Fruit fly (Drosophila melanogaster) whole organism, embryonic: ENCODE measurements around the gene IntS10.

ENCODE experiments used
- Atf3 ChIP-seq: fragments of 200-800 bp; sonication (Bioruptor generic); optimal IDR thresholded peaks from 3 replicates; lab custom pipeline; 2016; ENCODE audit warnings: missing biosample characterization, missing genetic modification characterization
- B-H2 ChIP-seq: fragments of 200-800 bp; sonication (Bioruptor generic); optimal IDR thresholded peaks from 2 replicates; lab custom pipeline; 2018; ENCODE audit warnings: missing biosample characterization, mild to moderate bottlenecking, missing genetic modification characterization
- Blimp-1 ChIP-seq: fragments of 200-800 bp; sonication (Bioruptor generic); optimal IDR thresholded peaks from 3 replicates; lab custom pipeline; 2018; ENCODE audit warnings: missing biosample characterization, missing genetic modification characterization, mild to moderate bottlenecking, moderate library complexity, missing genetic modification reagents
- CG11695 ChIP-seq: fragments of 200-800 bp; sonication (Bioruptor generic); IDR thresholded peaks from 3 replicates; pipeline ENCODE4 v1.3.6; 2022; ENCODE audit warnings: missing biosample characterization, missing genetic modification characterization
- CG12769 ChIP-seq: fragments of 200-800 bp; sonication (Bioruptor generic); optimal IDR thresholded peaks from 2 replicates; lab custom pipeline; 2019; ENCODE audit warnings: missing biosample characterization, mild to moderate bottlenecking, missing genetic modification characterization, moderate library complexity
- CG13123 ChIP-seq: fragments of 200-800 bp; sonication (Bioruptor generic); optimal IDR thresholded peaks from 2 replicates; lab custom pipeline; 2016; ENCODE audit warnings: missing biosample characterization, missing genetic modification characterization
- CG1602 ChIP-seq: fragments of 200-800 bp; sonication (Bioruptor generic); optimal IDR thresholded peaks from 3 replicates; lab custom pipeline; 2016; ENCODE audit warnings: missing biosample characterization, missing genetic modification characterization
- CG16813 ChIP-seq: fragments of 200-800 bp; sonication (Bioruptor generic); IDR thresholded peaks from 3 replicates; pipeline ENCODE4 v1.3.6; 2022; ENCODE audit warnings: missing biosample characterization, missing genetic modification characterization; ENCODE audit not compliant: partially characterized antibody
- CG17186 ChIP-seq: fragments of 200-800 bp; sonication (Bioruptor generic); optimal IDR thresholded peaks from 3 replicates; lab custom pipeline; 2017; ENCODE audit warnings: missing biosample characterization, missing genetic modification reagents, missing genetic modification characterization
- CG17359 ChIP-seq: fragments of 200-800 bp; sonication (Bioruptor generic); optimal IDR thresholded peaks from 3 replicates; lab custom pipeline; 2018; ENCODE audit warnings: missing biosample characterization, mild to moderate bottlenecking, missing genetic modification characterization, moderate library complexity
- CG3163 ChIP-seq: fragments of 200-800 bp; sonication (Bioruptor generic); optimal IDR thresholded peaks from 3 replicates; lab custom pipeline; 2016; ENCODE audit warnings: missing biosample characterization, missing genetic modification characterization
- CG3407 ChIP-seq: fragments of 200-800 bp; sonication (Bioruptor generic); optimal IDR thresholded peaks from 2 replicates; lab custom pipeline; 2018; ENCODE audit warnings: missing biosample characterization, mild to moderate bottlenecking, missing genetic modification characterization
- CG34376 ChIP-seq: fragments of 200-800 bp; sonication (Bioruptor generic); optimal IDR thresholded peaks from 2 replicates; lab custom pipeline; 2018; ENCODE audit warnings: missing biosample characterization, mild to moderate bottlenecking, missing genetic modification characterization
- CG4424 ChIP-seq: fragments of 200-800 bp; sonication (Bioruptor generic); optimal IDR thresholded peaks from 3 replicates; lab custom pipeline; 2016; ENCODE audit warnings: missing biosample characterization, missing genetic modification characterization
- CG4617 ChIP-seq: fragments of 200-800 bp; sonication (Bioruptor generic); optimal IDR thresholded peaks from 3 replicates; lab custom pipeline; 2016; ENCODE audit warnings: missing biosample characterization, missing genetic modification characterization, borderline replicate concordance
- CG5180 ChIP-seq: fragments of 200-800 bp; sonication (Bioruptor generic); optimal IDR thresholded peaks from 3 replicates; lab custom pipeline; 2017; ENCODE audit warnings: missing biosample characterization, missing genetic modification characterization, mild to moderate bottlenecking, moderate library complexity, missing genetic modification reagents
- CG6813 ChIP-seq: fragments of 200-800 bp; sonication (Bioruptor generic); optimal IDR thresholded peaks from 2 replicates; lab custom pipeline; 2017; ENCODE audit warnings: missing biosample characterization, missing genetic modification characterization, mild to moderate bottlenecking, moderate library complexity, missing genetic modification reagents
- CG6854 ChIP-seq: fragments of 200-800 bp; sonication (Bioruptor generic); optimal IDR thresholded peaks from 3 replicates; lab custom pipeline; 2017; ENCODE audit warnings: missing biosample characterization, mild to moderate bottlenecking, missing genetic modification characterization
- CG7372 ChIP-seq: fragments of 200-800 bp; sonication (Bioruptor generic); IDR thresholded peaks from 2 replicates; pipeline ENCODE4 v1.3.6; 2022; ENCODE audit warnings: missing biosample characterization, missing genetic modification characterization
- CG7556 ChIP-seq: fragments of 200-800 bp; sonication (Bioruptor generic); optimal IDR thresholded peaks from 2 replicates; lab custom pipeline; 2017; ENCODE audit warnings: missing biosample characterization, mild to moderate bottlenecking, missing genetic modification characterization
- CG9797 ChIP-seq: fragments of 200-800 bp; sonication (Bioruptor generic); optimal IDR thresholded peaks from 3 replicates; lab custom pipeline; 2018; ENCODE audit warnings: missing biosample characterization, mild to moderate bottlenecking, missing genetic modification characterization
- Chrac-16 ChIP-seq: fragments of 200-800 bp; sonication (Bioruptor generic); optimal IDR thresholded peaks from 3 replicates; lab custom pipeline; 2016; ENCODE audit warnings: missing biosample characterization, missing genetic modification characterization
- D19B ChIP-seq: fragments of 200-800 bp; sonication (Bioruptor generic); optimal IDR thresholded peaks from 2 replicates; lab custom pipeline; 2017; ENCODE audit warnings: missing biosample characterization, mild to moderate bottlenecking, missing genetic modification characterization
- Dll ChIP-seq: fragments of 200-800 bp; sonication (Bioruptor generic); IDR thresholded peaks from 4 replicates; pipeline ENCODE4 v1.3.6; 2022; ENCODE audit warnings: missing biosample characterization, missing genetic modification characterization; ENCODE audit not compliant: partially characterized antibody
- E2f1 ChIP-seq: fragments of 200-800 bp; sonication (Bioruptor generic); IDR thresholded peaks from 2 replicates; pipeline ENCODE4 v1.3.6; 2022; ENCODE audit warnings: missing biosample characterization, missing genetic modification characterization
- Jarid2 ChIP-seq: fragments of 200-800 bp; sonication (Bioruptor generic); optimal IDR thresholded peaks from 3 replicates; lab custom pipeline; 2017; ENCODE audit warnings: mild to moderate bottlenecking, missing biosample characterization, missing genetic modification reagents, missing genetic modification characterization
- Lhr ChIP-seq: fragments of 200-800 bp; sonication (Bioruptor generic); optimal IDR thresholded peaks from 3 replicates; lab custom pipeline; 2017; ENCODE audit warnings: mild to moderate bottlenecking, missing biosample characterization, missing genetic modification reagents, missing genetic modification characterization
- Lim3 ChIP-seq: fragments of 200-800 bp; sonication (Bioruptor generic); IDR thresholded peaks from 2 replicates; pipeline ENCODE4 v1.3.6; 2022; ENCODE audit warnings: missing biosample characterization, missing genetic modification characterization
- Lpt ChIP-seq: fragments of >200 bp; optimal IDR thresholded peaks from 2 replicates; lab custom pipeline; 2018; ENCODE audit warnings: missing biosample characterization, missing genetic modification characterization
- NC2β ChIP-seq: fragments of 200-800 bp; sonication (Bioruptor generic); optimal IDR thresholded peaks from 2 replicates; lab custom pipeline; 2016; ENCODE audit warnings: missing biosample characterization, missing genetic modification characterization
- Nf-YB ChIP-seq: fragments of 200-800 bp; sonication (Bioruptor generic); optimal IDR thresholded peaks from 3 replicates; lab custom pipeline; 2019; ENCODE audit warnings: missing biosample characterization, mild to moderate bottlenecking, missing genetic modification characterization, moderate library complexity
- Taf1 ChIP-seq: fragments of 200-800 bp; sonication (Bioruptor generic); IDR thresholded peaks from 2 replicates; pipeline ENCODE4 v1.3.6; 2022; ENCODE audit warnings: missing biosample characterization, missing genetic modification characterization
- Usf ChIP-seq: fragments of 200-800 bp; sonication (Bioruptor generic); optimal IDR thresholded peaks from 2 replicates; lab custom pipeline; 2017; ENCODE audit warnings: missing genotype, missing biosample characterization, missing genetic modification characterization
- ap ChIP-seq: fragments of 200-800 bp; sonication (Bioruptor generic); IDR thresholded peaks from 2 replicates; pipeline ENCODE4 v1.3.6; 2022; ENCODE audit warnings: missing biosample characterization, missing genetic modification characterization
- cato ChIP-seq: fragments of 200-800 bp; sonication (Bioruptor generic); optimal IDR thresholded peaks from 2 replicates; lab custom pipeline; 2016; ENCODE audit warnings: missing biosample characterization, missing genetic modification characterization, borderline replicate concordance
- dan ChIP-seq: fragments of 200-800 bp; sonication (Bioruptor generic); IDR thresholded peaks from 2 replicates; pipeline ENCODE4 v1.3.6; 2022; ENCODE audit warnings: missing biosample characterization, missing genetic modification characterization
- gsb ChIP-seq: fragments of 200-800 bp; sonication (Bioruptor generic); IDR thresholded peaks from 2 replicates; pipeline ENCODE4 v1.3.6; 2022; ENCODE audit warnings: missing biosample characterization, missing genetic modification characterization
- h ChIP-seq: fragments of >200 bp; optimal IDR thresholded peaks from 2 replicates; lab custom pipeline; 2017
- lbe ChIP-seq: fragments of 200-800 bp; sonication (Bioruptor generic); optimal IDR thresholded peaks from 2 replicates; lab custom pipeline; 2016; ENCODE audit warnings: missing biosample characterization, mild to moderate bottlenecking, missing genetic modification characterization
- odd ChIP-seq: fragments of 200-800 bp; sonication (Bioruptor generic); optimal IDR thresholded peaks from 2 replicates; lab custom pipeline; 2017; ENCODE audit warnings: missing biosample characterization, mild to moderate bottlenecking, missing genetic modification characterization
- peb ChIP-seq: fragments of 200-800 bp; sonication (Bioruptor generic); IDR thresholded peaks from 2 replicates; pipeline ENCODE4 v1.3.6; 2022; ENCODE audit warnings: missing biosample characterization, missing genetic modification characterization
- rib ChIP-seq: fragments of 200-800 bp; sonication (Bioruptor generic); IDR thresholded peaks from 2 replicates; pipeline ENCODE4 v1.3.6; 2022; ENCODE audit warnings: missing biosample characterization, missing genetic modification characterization
- ro ChIP-seq: fragments of 200-800 bp; sonication (Bioruptor generic); IDR thresholded peaks from 2 replicates; pipeline ENCODE4 v1.3.6; 2022; ENCODE audit warnings: missing biosample characterization, missing genetic modification characterization
- run ChIP-seq: fragments of 200-800 bp; sonication (Bioruptor generic); optimal IDR thresholded peaks from 3 replicates; lab custom pipeline; 2018; ENCODE audit warnings: missing biosample characterization, mild to moderate bottlenecking, missing genetic modification characterization
- sd ChIP-seq: fragments of 200-800 bp; sonication (Bioruptor generic); optimal IDR thresholded peaks from 3 replicates; lab custom pipeline; 2018; ENCODE audit warnings: missing biosample characterization, mild to moderate bottlenecking, missing genetic modification characterization, moderate library complexity
- slp2 ChIP-seq: fragments of 200-800 bp; sonication (Bioruptor generic); optimal IDR thresholded peaks from 2 replicates; lab custom pipeline; 2016; ENCODE audit warnings: missing biosample characterization, missing genetic modification characterization
- tgo ChIP-seq: fragments of 200-800 bp; sonication (Bioruptor generic); IDR thresholded peaks from 3 replicates; pipeline ENCODE4 v1.3.6; 2022; ENCODE audit warnings: missing biosample characterization, missing genetic modification characterization
- vfl ChIP-seq: fragments of 200-800 bp; sonication (Bioruptor generic); optimal IDR thresholded peaks from 2 replicates; lab custom pipeline; 2016; ENCODE audit warnings: missing biosample characterization, missing genetic modification characterization
- vnd ChIP-seq: fragments of 200-800 bp; sonication (Bioruptor generic); IDR thresholded peaks from 3 replicates; pipeline ENCODE4 v1.3.6; 2022; ENCODE audit warnings: missing biosample characterization, missing genetic modification characterization; ENCODE audit not compliant: partially characterized antibody
- zfh1 ChIP-seq: fragments of 200-800 bp; sonication (Bioruptor generic); IDR thresholded peaks from 3 replicates; pipeline ENCODE4 v1.3.6; 2022; ENCODE audit warnings: missing biosample characterization, missing genetic modification characterization

Gene IntS10

dm6 chr3L:3786344-3787076, 20.0 kb upstream of the IntS10 start (continued):
- TF ChIP-seq CG3407 (GFP tag; lab: Kevin White, UChicago) (peak; percentile 19), Lhr (GFP tag; lab: Kevin White, UChicago) (no peak), Taf1 (GFP tag; lab: Robert Waterston, UW) (peak; percentile 31; the same call in 1 of the 2 replicates), cato (no peak), CG7372 (0 out of 2 replicates have a peak, but pooled peaks have one; percentile 37), Jarid2 (GFP tag; lab: Kevin White, UChicago) (no peak), rib (GFP tag; lab: Robert Waterston, UW) (no peak), ap (GFP tag; lab: Robert Waterston, UW) (no peak), dan (GFP tag; lab: Robert Waterston, UW) (no peak), B-H2 (GFP tag; lab: Kevin White, UChicago) (no peak), sd (tag; lab: Kevin White, UChicago) (peak; percentile 43), h (lab: Kevin White, UChicago) (no peak), CG6854 (GFP tag; lab: Kevin White, UChicago) (no peak), tgo (peak; percentile 58), CG9797 (no peak), Atf3 (GFP tag; lab: Kevin White, UChicago) (no peak), CG4617 (GFP tag; lab: Kevin White, UChicago) (no peak), CG5180 (GFP tag; lab: Kevin White, UChicago) (no peak), CG16813 (GFP tag; lab: Robert Waterston, UW) (no peak), ro (GFP tag; lab: Robert Waterston, UW) (no peak), run (tag; lab: Kevin White, UChicago) (no peak), CG7556 (peak; percentile 41), E2f1 (GFP tag; lab: Robert Waterston, UW) (peak; percentile 57), vfl (GFP tag; lab: Kevin White, UChicago) (no peak), Dll (GFP tag; lab: Robert Waterston, UW) (no peak), CG3163 (GFP tag; lab: Kevin White, UChicago) (no peak), CG17359 (tag; lab: Kevin White, UChicago) (peak; percentile 59), CG4424 (GFP tag; lab: Kevin White, UChicago) (no peak), D19B (GFP tag; lab: Kevin White, UChicago) (no peak), Chrac-16 (GFP tag; lab: Kevin White, UChicago) (no peak), CG11695 (GFP tag; lab: Robert Waterston, UW) (peak; percentile 52; the same call in 2 of the 3 replicates), odd (GFP tag; lab: Kevin White, UChicago) (no peak), CG34376 (GFP tag; lab: Kevin White, UChicago) (no peak), peb (no peak; the same call in 1 of the 2 replicates), lbe (GFP tag; lab: Kevin White, UChicago) (no peak), CG12769 (no peak), CG1602 (GFP tag; lab: Kevin White, UChicago) (peak; percentile 12), CG6813 (no peak), Nf-YB (GFP tag; lab: Kevin White, UChicago) (no peak), Lpt (GFP tag; lab: Kevin White, UChicago) (no peak), slp2 (no peak), vnd (GFP tag; lab: Robert Waterston, UW) (no peak), gsb (GFP tag; lab: Robert Waterston, UW) (no peak), CG17186 (GFP tag; lab: Kevin White, UChicago) (no peak), NC2β (GFP tag; lab: Kevin White, UChicago) (no peak), Blimp-1 (peak; percentile 69), CG13123 (GFP tag; lab: Kevin White, UChicago) (no peak), zfh1 (no peak), Usf (GFP tag; lab: Kevin White, UChicago) (no peak), Lim3 (GFP tag; lab: Robert Waterston, UW) (no peak)
